Worm (Caenorhabditis elegans): Measurements from ENCODE around the gene C28G1.10.

DNA sequence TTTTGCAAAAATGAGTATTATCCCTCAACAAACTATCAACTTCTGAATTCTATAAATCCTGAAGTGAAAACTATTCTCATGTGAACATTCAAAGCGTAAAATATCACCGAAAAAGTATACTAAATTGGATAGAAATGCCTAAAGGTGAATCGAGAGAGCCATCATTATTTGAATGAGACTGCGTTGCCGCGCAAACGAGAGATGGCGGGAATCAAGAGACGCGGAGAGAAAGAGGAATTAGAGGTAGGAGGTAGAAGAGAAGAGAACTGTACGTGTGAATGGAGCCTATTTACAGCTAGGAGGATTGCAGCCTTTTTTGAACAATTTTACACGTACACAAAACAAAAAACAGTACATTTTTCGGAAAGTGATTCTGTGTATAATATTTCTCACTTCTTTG lies 12.6 kb downstream of the C28G1.10 start:
- TF ChIP-seq W03F9.2 (tag; optimal IDR thresholded peaks at IDR 0.05) = no peak
- TF ChIP-seq dao-5 (tag; optimal IDR thresholded peaks at IDR 0.05) = no peak
- TF ChIP-seq him-1 (tag; optimal IDR thresholded peaks at IDR 0.05) = no peak
